Fruit fly (Drosophila melanogaster): ENCODE measurements around the gene CG4631.

DNA sequence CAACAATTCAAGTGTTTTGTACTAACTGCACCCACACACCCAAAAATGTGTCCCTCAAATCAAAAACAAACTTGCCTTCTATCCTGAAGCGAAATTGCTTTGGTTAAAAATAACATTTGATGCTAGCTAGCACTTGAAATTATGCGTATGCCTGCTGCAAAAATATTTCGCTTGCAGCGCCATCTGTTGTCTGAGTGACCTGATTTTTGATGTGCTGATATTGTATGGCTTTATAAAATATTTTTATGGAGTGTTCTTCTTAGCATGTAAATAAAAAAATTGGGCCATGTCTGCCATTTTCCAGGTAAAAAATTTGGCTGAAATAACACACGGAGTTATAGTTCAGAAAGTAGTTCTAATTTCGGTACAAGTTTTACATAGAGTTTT is 8.4 kb upstream of the CG4631 start:
- peak; percentile 48 to 68 for TF ChIP-seq CTCF (optimal IDR thresholded peaks at IDR 0.05)
- no peak for TF ChIP-seq CG8478 (optimal IDR thresholded peaks at IDR 0.05)
